Fruit fly (Drosophila melanogaster) Kc167 (cell line): Measurements from ENCODE around the gene Sem1.

ENCODE experiments used
- Myc ChIP-seq: fragments of >200 bp; optimal IDR thresholded peaks from 2 replicates; lab custom pipeline; 2017; ENCODE audit warnings: missing external identifiers
- Sin3A ChIP-seq: fragments of >200 bp; optimal IDR thresholded peaks from 2 replicates; lab custom pipeline; 2018; ENCODE audit warnings: missing external identifiers
- h ChIP-seq: fragments of >200 bp; optimal IDR thresholded peaks from 3 replicates; lab custom pipeline; 2018; ENCODE audit warnings: missing external identifiers
- insv ChIP-seq: fragments of >200 bp; optimal IDR thresholded peaks from 3 replicates; lab custom pipeline; 2018; ENCODE audit warnings: missing external identifiers
- psq ChIP-seq: fragments of >200 bp; optimal IDR thresholded peaks from 2 replicates; lab custom pipeline; 2017; ENCODE audit warnings: missing external identifiers
- ttk ChIP-seq: sonication (Bioruptor generic); optimal IDR thresholded peaks from 2 replicates; lab custom pipeline; 2017; ENCODE audit warnings: missing external identifiers

The Sem1 gene

DNA sequence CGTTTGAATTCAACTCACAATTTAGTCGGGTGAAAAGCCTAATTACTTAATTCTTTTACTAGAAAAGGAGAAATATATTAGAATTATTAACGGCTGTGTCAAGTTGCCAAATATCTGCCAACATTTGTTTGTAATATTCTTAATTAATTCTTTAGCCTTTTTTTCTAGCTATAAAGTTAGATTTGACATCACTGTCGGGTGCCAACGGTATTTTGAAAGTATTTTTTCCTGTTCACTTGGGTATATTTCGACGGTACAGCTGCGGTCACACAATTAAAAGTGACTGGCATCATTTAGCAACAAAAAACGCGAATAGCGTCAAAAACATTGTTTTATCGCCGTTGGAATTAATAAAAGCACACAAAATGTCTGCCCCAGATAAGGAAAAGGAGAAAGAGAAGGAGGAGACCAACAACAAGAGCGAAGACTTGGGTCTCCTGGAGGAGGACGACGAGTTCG lies at the start of gene Sem1:
Sem1 (plus strand) TSS at position 266 of the 459 bp plus-strand sequence.
- TF ChIP-seq Myc (lab: Kevin White, UChicago) (no peak), insv (lab: Kevin White, UChicago) (no peak)

DNA sequence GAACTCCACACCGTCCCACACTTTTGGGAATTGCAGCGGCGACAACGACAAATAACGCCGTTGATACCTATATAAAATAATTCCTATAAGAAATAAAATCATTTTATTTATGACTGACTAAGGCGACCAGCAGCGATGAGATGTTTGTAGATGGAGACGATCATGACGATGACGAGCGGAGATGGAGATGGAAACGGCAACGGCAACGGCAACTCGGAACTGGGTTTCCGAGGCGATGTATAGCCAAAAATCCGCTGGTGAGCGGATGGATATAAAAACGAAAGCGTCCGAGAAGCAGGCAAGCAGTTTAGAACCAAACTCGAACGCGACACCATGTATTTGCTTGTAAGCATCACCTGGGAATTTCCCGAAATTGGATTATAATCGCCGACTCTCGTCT lies 42.4 kb upstream of the Sem1 start, which contains the start of gene Pcp:
Pcp (plus strand) TSS at position 301 of the 400 bp plus-strand sequence.
- TF ChIP-seq h (lab: Kevin White, UChicago) (no peak), ttk (lab: Kevin White, UChicago) (no peak), Sin3A (lab: Kevin White, UChicago) (no peak), insv (lab: Kevin White, UChicago) (no peak), psq (lab: Kevin White, UChicago) (no peak), Myc (lab: Kevin White, UChicago) (no peak)

DNA sequence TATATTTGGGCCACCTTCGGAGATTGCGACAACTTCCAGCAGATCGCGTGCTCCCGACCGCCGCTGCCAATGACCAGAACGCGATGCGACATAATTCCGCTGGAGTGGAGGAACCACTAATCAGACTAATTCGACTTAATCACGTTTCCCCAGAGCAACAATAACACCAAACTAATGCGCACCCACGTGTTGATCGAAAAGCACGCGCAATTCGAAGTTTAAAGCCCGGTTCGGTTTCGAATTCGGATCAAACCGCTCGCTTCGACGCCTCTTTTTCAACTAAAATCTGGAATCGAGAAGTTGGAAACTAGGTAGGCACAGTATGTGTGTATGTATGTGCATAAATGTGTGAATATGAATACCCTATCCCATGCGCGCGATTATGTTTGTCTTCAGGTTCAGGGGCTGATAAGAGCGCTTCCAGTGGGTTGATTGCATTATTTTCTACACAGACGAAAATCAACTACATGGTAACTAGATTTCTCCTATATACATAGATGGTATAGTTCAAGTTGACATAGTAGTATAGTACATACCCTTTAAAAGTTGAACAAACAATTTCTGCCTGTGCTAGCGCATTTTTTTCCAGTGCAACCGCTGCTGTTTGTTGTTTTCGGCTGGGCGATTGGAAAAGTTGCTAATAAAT lies 40.0 kb upstream of the Sem1 start, which contains the start of gene Gart:
Gart (minus strand) TSS at position 285 of the 646 bp plus-strand sequence.
- TF ChIP-seq psq (lab: Kevin White, UChicago) = no peak
- no peak for TF ChIP-seq Sin3A (lab: Kevin White, UChicago)
- TF ChIP-seq Myc (lab: Kevin White, UChicago) = no peak
- no peak for TF ChIP-seq insv (lab: Kevin White, UChicago)
- no peak for TF ChIP-seq h (lab: Kevin White, UChicago)
- no peak for TF ChIP-seq ttk (lab: Kevin White, UChicago)

dm6 chr2L:7025247-7025646 lies 38.5 kb upstream of the Sem1 start:
- TF ChIP-seq ttk (lab: Kevin White, UChicago) (no peak), h (lab: Kevin White, UChicago) (no peak), insv (lab: Kevin White, UChicago) (no peak), Myc (lab: Kevin White, UChicago) (no peak), Sin3A (lab: Kevin White, UChicago) (no peak), psq (lab: Kevin White, UChicago) (no peak)

DNA sequence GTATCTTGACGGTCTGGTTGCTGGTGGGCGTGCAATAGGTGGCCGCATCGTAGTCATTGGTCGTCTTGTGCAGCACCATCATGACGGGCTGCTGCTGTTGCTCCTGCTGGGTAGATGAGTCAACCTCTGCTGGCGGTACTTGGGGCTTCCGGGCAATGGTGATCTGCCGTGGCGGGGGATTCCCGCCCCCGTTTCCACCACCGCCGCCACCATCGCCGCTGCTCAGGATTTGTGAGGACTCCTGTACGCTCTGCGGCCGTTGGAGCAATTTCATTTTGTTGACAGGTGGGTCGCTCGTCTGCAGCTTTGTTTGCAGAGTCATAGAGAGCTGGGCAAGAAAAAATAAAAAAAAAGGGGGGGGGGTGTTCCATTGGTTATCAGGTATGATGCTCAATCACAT lies 37.5 kb upstream of the Sem1 start:
- TF ChIP-seq psq (lab: Kevin White, UChicago) = no peak
- TF ChIP-seq Myc (lab: Kevin White, UChicago) = no peak
- TF ChIP-seq Sin3A (lab: Kevin White, UChicago) = no peak
- no peak for TF ChIP-seq insv (lab: Kevin White, UChicago)
- TF ChIP-seq h (lab: Kevin White, UChicago) = no peak
- no peak for TF ChIP-seq ttk (lab: Kevin White, UChicago)

DNA sequence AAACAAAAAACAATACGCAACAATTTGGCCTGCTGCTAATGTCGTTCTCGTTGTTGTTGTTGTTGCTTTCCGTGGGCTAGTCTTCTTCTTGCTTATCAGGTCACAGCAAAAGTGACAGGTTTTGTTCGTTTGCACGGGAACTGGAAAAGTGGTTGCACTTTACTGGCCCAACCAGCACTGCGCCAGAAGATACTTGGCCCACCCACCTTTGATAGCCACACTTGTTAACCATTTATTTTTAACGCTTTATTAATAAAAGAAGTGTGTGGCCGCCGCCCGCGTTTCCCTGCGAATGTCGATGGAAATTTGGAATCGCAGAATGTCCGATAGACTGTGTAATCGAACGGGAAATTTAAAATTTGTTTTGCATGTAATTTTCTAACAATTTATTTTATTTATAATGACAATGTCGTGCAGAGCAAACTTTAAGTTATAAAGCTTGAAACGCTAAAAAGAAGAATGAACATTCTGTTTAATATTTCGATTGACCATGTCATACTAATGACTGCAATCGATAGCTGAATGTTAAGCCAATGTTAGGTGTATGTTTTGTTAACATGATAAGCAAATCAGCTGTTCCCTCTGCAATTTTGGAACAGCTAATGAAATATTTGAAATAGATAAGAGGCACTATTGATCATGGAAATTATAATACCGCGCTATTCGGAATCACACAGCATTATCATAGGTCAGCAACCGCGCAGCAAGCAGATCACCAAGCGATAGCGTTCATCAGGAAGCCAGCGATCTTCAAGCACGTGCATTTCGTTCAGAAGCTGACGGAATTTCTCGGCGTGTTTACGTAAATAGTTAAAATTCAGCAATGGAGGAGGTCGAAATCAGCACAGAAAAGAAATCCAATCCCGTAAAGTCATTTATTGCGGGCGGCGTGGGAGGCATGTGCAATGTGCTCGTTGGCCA lies 36.5 kb upstream of the Sem1 start, which contains the start of the genes CG31908 and MME1:
CG31908 (minus strand) TSS at position 402 of the 921 bp plus-strand sequence.
MME1 (plus strand) TSS at position 539 of the 921 bp plus-strand sequence.
- TF ChIP-seq Myc (lab: Kevin White, UChicago) = no peak
- no peak for TF ChIP-seq ttk (lab: Kevin White, UChicago)
- no peak for TF ChIP-seq h (lab: Kevin White, UChicago)
- no peak for TF ChIP-seq psq (lab: Kevin White, UChicago)
- no peak for TF ChIP-seq insv (lab: Kevin White, UChicago)
- no peak for TF ChIP-seq Sin3A (lab: Kevin White, UChicago)

DNA sequence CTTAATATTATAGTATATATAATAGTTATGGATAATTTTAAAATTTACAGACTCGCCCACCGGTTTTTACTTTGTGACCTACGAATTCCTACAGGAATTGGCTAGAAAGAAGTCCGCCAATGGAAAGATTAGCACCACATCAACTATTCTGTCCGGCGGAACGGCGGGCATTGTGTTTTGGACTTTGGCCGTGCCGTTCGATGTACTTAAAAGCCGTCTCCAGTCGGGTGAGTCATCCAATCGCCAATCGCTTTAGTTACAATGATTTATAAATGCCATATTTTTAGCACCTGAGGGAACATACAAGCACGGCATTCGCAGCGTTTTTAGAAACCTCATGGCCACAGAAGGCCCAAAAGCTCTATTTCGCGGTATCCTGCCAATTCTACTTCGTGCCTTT lies 35.3 kb upstream of the Sem1 start:
- no peak for TF ChIP-seq Myc (lab: Kevin White, UChicago)
- no peak for TF ChIP-seq h (lab: Kevin White, UChicago)
- no peak for TF ChIP-seq Sin3A (lab: Kevin White, UChicago)
- TF ChIP-seq insv (lab: Kevin White, UChicago) = no peak
- no peak for TF ChIP-seq ttk (lab: Kevin White, UChicago)
- TF ChIP-seq psq (lab: Kevin White, UChicago) = no peak

DNA sequence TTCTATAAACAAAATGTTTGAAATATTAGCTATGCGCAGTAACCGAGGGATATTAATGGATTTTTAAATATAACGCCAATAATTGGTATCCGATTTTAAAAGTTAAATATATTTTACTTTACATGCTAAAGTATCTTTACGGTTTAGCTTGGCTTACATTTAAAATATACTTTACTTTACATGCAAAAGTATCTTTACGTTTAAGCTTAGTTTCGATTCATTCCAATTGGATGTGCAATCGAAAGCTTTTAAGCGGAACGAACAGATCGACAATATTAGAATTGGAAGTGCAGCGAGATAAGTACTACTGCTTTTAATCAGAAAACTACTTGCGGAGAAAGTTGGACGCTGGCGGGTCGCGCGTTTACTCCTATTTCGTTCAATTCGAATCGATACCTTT lies 34.8 kb upstream of the Sem1 start:
- TF ChIP-seq ttk (lab: Kevin White, UChicago) = no peak
- TF ChIP-seq insv (lab: Kevin White, UChicago) = peak; percentile 92

DNA sequence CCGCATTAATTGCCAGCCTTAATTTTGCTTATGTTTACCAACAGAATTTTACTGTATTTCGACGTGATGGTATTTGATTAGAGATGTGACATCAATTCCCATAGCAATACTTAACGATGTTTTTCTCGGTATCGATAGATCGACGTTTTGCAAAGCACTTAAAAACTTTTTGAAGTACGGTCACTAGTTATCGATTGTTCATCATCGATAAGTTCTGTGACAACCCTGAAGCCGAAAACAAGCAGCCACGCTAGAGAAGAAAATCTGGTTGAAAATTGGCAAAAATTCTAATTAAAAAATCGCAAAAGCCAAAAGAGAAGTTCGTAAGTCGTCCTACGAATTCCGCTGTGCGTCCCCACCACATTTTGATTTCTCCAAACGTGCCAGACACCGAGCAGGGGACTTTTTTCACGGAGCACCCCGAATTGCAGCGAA lies 31.3 kb upstream of the Sem1 start, which contains the start of the genes Rab30 and Caper:
Rab30 (minus strand) TSS at position 90 of the 435 bp plus-strand sequence.
Caper (plus strand) TSS at position 205 of the 435 bp plus-strand sequence.
- TF ChIP-seq h (lab: Kevin White, UChicago) (no peak), Sin3A (lab: Kevin White, UChicago) (no peak), insv (lab: Kevin White, UChicago) (no peak), psq (lab: Kevin White, UChicago) (no peak), Myc (lab: Kevin White, UChicago) (no peak), ttk (lab: Kevin White, UChicago) (no peak)

DNA sequence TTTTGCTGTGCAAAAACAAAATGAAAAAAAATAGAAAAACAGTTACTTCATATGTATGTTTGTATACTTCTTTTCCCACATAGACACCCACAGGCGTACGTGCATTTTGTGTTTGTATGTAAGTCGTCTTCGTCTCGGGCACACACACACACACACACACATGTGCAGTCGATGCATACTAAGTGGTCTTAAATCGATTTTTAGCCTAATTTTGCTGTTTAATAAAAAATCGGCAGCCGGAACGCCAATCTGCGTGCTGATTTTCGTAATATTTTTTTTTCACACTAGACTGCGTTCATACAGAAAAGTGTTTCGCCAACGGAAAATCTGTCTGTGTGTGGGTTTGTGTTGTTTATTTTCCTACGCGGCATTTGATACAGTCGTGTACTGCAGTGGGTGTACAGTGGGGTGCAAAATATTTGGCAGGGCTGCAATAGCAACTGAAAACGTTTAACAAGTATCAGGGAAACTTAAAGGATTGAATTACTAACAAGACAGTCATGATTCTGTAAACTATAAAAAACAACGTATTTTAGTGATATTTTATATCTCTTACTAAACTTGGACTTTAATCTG lies 30.6 kb upstream of the Sem1 start:
- no peak for TF ChIP-seq Sin3A (lab: Kevin White, UChicago)
- no peak for TF ChIP-seq h (lab: Kevin White, UChicago)
- TF ChIP-seq Myc (lab: Kevin White, UChicago) = no peak
- TF ChIP-seq ttk (lab: Kevin White, UChicago) = no peak
